Fruit fly (Drosophila melanogaster) whole organism, pupa: ENCODE measurements around the gene CG32409.

ENCODE experiments used
- CG12605 ChIP-seq: fragments of 200-800 bp; sonication (Bioruptor generic); IDR thresholded peaks from 2 replicates; pipeline ENCODE4 v1.3.6; 2022; ENCODE audit warnings: missing biosample characterization, missing genetic modification characterization
- CG13204 ChIP-seq: fragments of 200-800 bp; sonication (Bioruptor generic); optimal IDR thresholded peaks from 2 replicates; lab custom pipeline; 2018; ENCODE audit warnings: missing biosample characterization, mild to moderate bottlenecking, missing genetic modification characterization, moderate library complexity
- CG8301 ChIP-seq: fragments of 200-800 bp; sonication (Bioruptor generic); optimal IDR thresholded peaks from 2 replicates; lab custom pipeline; 2018; ENCODE audit warnings: missing biosample characterization, mild to moderate bottlenecking, missing genetic modification characterization
- CG9948 ChIP-seq: fragments of 200-800 bp; sonication (Bioruptor generic); optimal IDR thresholded peaks from 2 replicates; lab custom pipeline; 2018; ENCODE audit warnings: missing biosample characterization, mild to moderate bottlenecking, missing genetic modification characterization, moderate library complexity
- D1 ChIP-seq: fragments of 200-800 bp; sonication (Bioruptor generic); optimal IDR thresholded peaks from 2 replicates; lab custom pipeline; 2018; ENCODE audit warnings: missing biosample characterization, mild to moderate bottlenecking, missing genetic modification characterization, moderate library complexity
- fd96Ca ChIP-seq: fragments of 200-800 bp; sonication (Bioruptor generic); IDR thresholded peaks from 3 replicates; pipeline ENCODE4 v1.3.6; 2022; ENCODE audit warnings: missing biosample characterization, missing genetic modification characterization

DNA sequence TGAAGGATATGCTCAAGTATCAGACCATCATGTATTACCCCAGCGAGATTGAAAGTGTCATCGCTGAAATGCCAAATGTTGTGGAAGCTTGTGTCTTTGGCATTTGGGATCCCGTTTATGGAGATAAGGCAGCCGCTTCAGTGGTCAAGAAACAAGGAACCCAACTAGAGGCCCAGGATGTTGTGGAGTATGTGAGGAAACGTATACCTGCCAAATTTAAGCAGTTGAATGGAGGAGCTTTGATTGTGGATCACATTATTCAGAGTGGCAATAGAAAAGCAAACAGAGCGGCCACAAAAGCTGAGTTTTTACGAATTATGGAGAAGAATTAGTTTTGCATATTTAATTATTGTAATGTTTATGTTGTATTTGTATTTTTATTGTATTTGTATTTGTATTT lies 26.3 kb upstream of the CG32409 start, which contains the start of gene CG18586:
- TF ChIP-seq CG13204 (GFP tag; lab: Kevin White, UChicago), result no peak
- TF ChIP-seq D1 (tag; lab: Kevin White, UChicago), result no peak
- TF ChIP-seq fd96Ca, result no peak
- no peak for TF ChIP-seq CG12605
- TF ChIP-seq CG9948 (tag; lab: Kevin White, UChicago), result no peak
- no peak for TF ChIP-seq CG8301 (tag; lab: Kevin White, UChicago)
